Worm (Caenorhabditis elegans) whole organism, L4 larva: Measurements from ENCODE around the gene T16G1.18.

Experiments
- F10B5.3 ChIP-seq: sonication (generic microtip); optimal IDR thresholded peaks from 2 replicates; lab custom pipeline; 2016; ENCODE audit warnings: mild to moderate bottlenecking, missing genetic modification characterization, missing compliant biosample characterization
- F49E8.2 ChIP-seq: sonication (generic microtip); optimal IDR thresholded peaks from 2 replicates; lab custom pipeline; 2016; ENCODE audit warnings: missing compliant biosample characterization, mild to moderate bottlenecking, missing genetic modification characterization, borderline replicate concordance
- T26A8.4 ChIP-seq: fragments of 200-800 bp; sonication (Bioruptor generic); IDR thresholded peaks from 2 replicates; pipeline ENCODE4 v1.3.6; 2022; ENCODE audit warnings: missing genetic modification characterization, missing compliant biosample characterization
- Y5F2A.4 ChIP-seq: fragments of 200-800 bp; sonication (Bioruptor generic); optimal IDR thresholded peaks from 2 replicates; lab custom pipeline; 2018; ENCODE audit warnings: mild to moderate bottlenecking, missing genetic modification characterization, missing compliant biosample characterization
- ZK337.2 ChIP-seq: fragments of 200-800 bp; sonication (Bioruptor generic); IDR thresholded peaks from 2 replicates; pipeline ENCODE4 v1.3.6; 2022; ENCODE audit warnings: missing genetic modification reagents, missing genetic modification characterization, missing compliant biosample characterization
- aha-1 ChIP-seq: fragments of 150-350 bp; peaks from one replicate; lab custom pipeline; 2014; ENCODE audit warnings: missing biosample characterization, missing genetic modification characterization
- attf-4 ChIP-seq: sonication (generic microtip); optimal IDR thresholded peaks from 3 replicates; lab custom pipeline; 2017; ENCODE audit warnings: missing biosample characterization, missing genetic modification characterization
- ceh-20 ChIP-seq: fragments of 200-800 bp; sonication (Bioruptor generic); IDR thresholded peaks from 2 replicates; pipeline ENCODE4 v1.3.6; 2022; ENCODE audit warnings: missing genetic modification reagents, missing genetic modification characterization, missing compliant biosample characterization
- ceh-28 ChIP-seq: fragments of 150-350 bp; optimal IDR thresholded peaks from 2 replicates; lab custom pipeline; 2014; ENCODE audit warnings: missing biosample characterization, missing genetic modification reagents, missing genetic modification characterization
- ceh-44 ChIP-seq: fragments of 200-800 bp; sonication (Bioruptor generic); IDR thresholded peaks from 2 replicates; pipeline ENCODE4 v1.3.6; 2022; ENCODE audit warnings: missing genetic modification reagents, missing genetic modification characterization, missing compliant biosample characterization
- ces-1 ChIP-seq: fragments of 150-350 bp; sonication (generic microtip); optimal IDR thresholded peaks from 4 replicates; lab custom pipeline; 2014; ENCODE audit warnings: missing biosample characterization, missing genetic modification reagents, missing genetic modification characterization
- daf-16 ChIP-seq, 3 experiments: sonication (generic microtip); optimal IDR thresholded peaks; 2 replicates each; lab custom pipeline; 2016 to 2017; ENCODE audit warnings: missing genetic modification characterization in 3 of 3, missing genetic modification reagents in 3 of 3, mild to moderate bottlenecking in 2 of 3, missing compliant biosample characterization in 2 of 3, missing biosample characterization in 1 of 3, moderate library complexity in 1 of 3
- daf-19 ChIP-seq: fragments of 200-800 bp; sonication (Bioruptor generic); conservative IDR thresholded peaks from 2 replicates; pipeline ENCODE4 v1.3.6; 2022; ENCODE audit warnings: missing genetic modification characterization, missing compliant biosample characterization
- daf-8 ChIP-seq: fragments of 200-800 bp; sonication (Bioruptor generic); IDR thresholded peaks from 2 replicates; pipeline ENCODE4 v1.3.6; 2022; ENCODE audit warnings: missing genetic modification characterization, missing compliant biosample characterization
- dmd-6 ChIP-seq: fragments of 200-800 bp; sonication (Bioruptor generic); IDR thresholded peaks from 2 replicates; pipeline ENCODE4 v1.3.6; 2022; ENCODE audit warnings: missing genetic modification reagents, missing genetic modification characterization, missing compliant biosample characterization
- dmd-9 ChIP-seq: fragments of 200-800 bp; sonication (Bioruptor generic); IDR thresholded peaks from 2 replicates; pipeline ENCODE4 v1.3.6; 2022; ENCODE audit warnings: missing genetic modification reagents, missing genetic modification characterization, missing compliant biosample characterization
- dpl-1 ChIP-seq: fragments of 150-350 bp; optimal IDR thresholded peaks from 2 replicates; lab custom pipeline; 2014; ENCODE audit warnings: missing biosample characterization, missing genetic modification reagents, missing genetic modification characterization
- duxl-1 ChIP-seq: sonication (generic microtip); optimal IDR thresholded peaks from 2 replicates; lab custom pipeline; 2016; ENCODE audit warnings: mild to moderate bottlenecking, missing genetic modification characterization, moderate library complexity, missing compliant biosample characterization; ENCODE audit not compliant: poor library complexity
- dve-1 ChIP-seq: sonication (generic microtip); optimal IDR thresholded peaks from 2 replicates; lab custom pipeline; 2017; ENCODE audit warnings: antibody characterized with exemption, mild to moderate bottlenecking, missing genetic modification characterization, missing compliant biosample characterization; ENCODE audit not compliant: insufficient read depth
- egl-43 ChIP-seq: fragments of 200-800 bp; sonication (Bioruptor generic); IDR thresholded peaks from 2 replicates; pipeline ENCODE4 v1.3.6; 2022; ENCODE audit warnings: missing genetic modification reagents, missing genetic modification characterization, missing compliant biosample characterization
- fkh-10 ChIP-seq: fragments of 150-350 bp; optimal IDR thresholded peaks from 2 replicates; lab custom pipeline; 2014; ENCODE audit warnings: missing biosample characterization, missing genetic modification reagents, missing genetic modification characterization
- fos-1 ChIP-seq: fragments of 150-350 bp; optimal IDR thresholded peaks from 2 replicates; lab custom pipeline; 2014; ENCODE audit warnings: missing biosample characterization, missing genetic modification characterization
- hif-1 ChIP-seq, 2 experiments: sonication (generic microtip); optimal IDR thresholded peaks; 2 replicates each; lab custom pipeline; 2016 to 2017; ENCODE audit warnings: missing compliant biosample characterization in 2 of 2, missing genetic modification characterization in 2 of 2, missing genetic modification reagents in 2 of 2, missing genotype in 2 of 2, mild to moderate bottlenecking in 1 of 2
- hlh-11 ChIP-seq: fragments of 200-800 bp; sonication (Bioruptor generic); optimal IDR thresholded peaks from 2 replicates; lab custom pipeline; 2018; ENCODE audit warnings: mild to moderate bottlenecking, missing genetic modification characterization, missing compliant biosample characterization
- hlh-30 ChIP-seq: sonication (generic microtip); optimal IDR thresholded peaks from 2 replicates; lab custom pipeline; 2017; ENCODE audit warnings: antibody characterized with exemption, mild to moderate bottlenecking, missing genetic modification characterization, missing compliant biosample characterization; ENCODE audit not compliant: insufficient read depth
- hmg-1.1 ChIP-seq: fragments of 200-800 bp; sonication (Bioruptor generic); IDR thresholded peaks from 2 replicates; pipeline ENCODE4 v1.3.6; 2022; ENCODE audit warnings: missing genetic modification reagents, missing genetic modification characterization, missing compliant biosample characterization
- jun-1 ChIP-seq: fragments of 150-350 bp; optimal IDR thresholded peaks from 2 replicates; lab custom pipeline; 2014; ENCODE audit warnings: missing biosample characterization, missing genetic modification reagents, missing genetic modification characterization
- lim-7 ChIP-seq: fragments of 200-800 bp; sonication (Bioruptor generic); IDR thresholded peaks from 2 replicates; pipeline ENCODE4 v1.3.6; 2022; ENCODE audit warnings: missing genetic modification characterization, missing compliant biosample characterization
- lin-1 ChIP-seq: fragments of 200-800 bp; sonication (Bioruptor generic); IDR thresholded peaks from 2 replicates; pipeline ENCODE4 v1.3.6; 2022; ENCODE audit warnings: missing genetic modification reagents, missing genetic modification characterization, missing compliant biosample characterization
- lin-15B ChIP-seq: fragments of 150-350 bp; sonication (generic microtip); optimal IDR thresholded peaks from 3 replicates; lab custom pipeline; 2014; ENCODE audit warnings: missing biosample characterization, missing genetic modification characterization
- lin-38 ChIP-seq: fragments of 200-800 bp; sonication (Bioruptor generic); IDR thresholded peaks from 2 replicates; pipeline ENCODE4 v1.3.6; 2022; ENCODE audit warnings: missing genetic modification reagents, missing genetic modification characterization, missing compliant biosample characterization
- lir-3 ChIP-seq: sonication (generic microtip); optimal IDR thresholded peaks from 2 replicates; lab custom pipeline; 2016; ENCODE audit warnings: mild to moderate bottlenecking, missing genetic modification characterization, missing compliant biosample characterization
- mdt-29 ChIP-seq: fragments of 200-800 bp; sonication (Bioruptor generic); IDR thresholded peaks from 2 replicates; pipeline ENCODE4 v1.3.6; 2022; ENCODE audit warnings: missing genetic modification reagents, missing genetic modification characterization, missing compliant biosample characterization
- mxl-2 ChIP-seq: fragments of 200-800 bp; sonication (Bioruptor generic); conservative IDR thresholded peaks from 2 replicates; pipeline ENCODE4 v1.3.6; 2022; ENCODE audit warnings: missing genetic modification reagents, missing genetic modification characterization, missing compliant biosample characterization
- nhr-10 ChIP-seq: fragments of 150-350 bp; optimal IDR thresholded peaks from 2 replicates; lab custom pipeline; 2014; ENCODE audit warnings: missing biosample characterization, missing genetic modification characterization
- nhr-237 ChIP-seq: sonication (generic microtip); optimal IDR thresholded peaks from 2 replicates; lab custom pipeline; 2017; ENCODE audit warnings: missing biosample characterization, missing genetic modification characterization
- nhr-25 ChIP-seq: sonication (generic microtip); optimal IDR thresholded peaks from 2 replicates; lab custom pipeline; 2017; ENCODE audit warnings: missing genetic modification characterization, mild to moderate bottlenecking, missing compliant biosample characterization, antibody characterized with exemption, moderate library complexity, borderline replicate concordance; ENCODE audit not compliant: insufficient read depth
- nhr-41 ChIP-seq: fragments of 200-800 bp; sonication (Bioruptor generic); IDR thresholded peaks from 2 replicates; pipeline ENCODE4 v1.3.6; 2022; ENCODE audit warnings: missing genetic modification reagents, missing genetic modification characterization, missing compliant biosample characterization
- nhr-6 ChIP-seq: fragments of 150-350 bp; optimal IDR thresholded peaks from 2 replicates; lab custom pipeline; 2014; ENCODE audit warnings: missing biosample characterization, missing genetic modification characterization
- nhr-76 ChIP-seq: fragments of 150-350 bp; optimal IDR thresholded peaks from 2 replicates; lab custom pipeline; 2014; ENCODE audit warnings: missing biosample characterization, missing genetic modification characterization
- nhr-77 ChIP-seq: fragments of 150-350 bp; optimal IDR thresholded peaks from 2 replicates; lab custom pipeline; 2014; ENCODE audit warnings: missing biosample characterization, missing genetic modification characterization
- php-3 ChIP-seq: fragments of 200-800 bp; sonication (Bioruptor generic); IDR thresholded peaks from 2 replicates; pipeline ENCODE4 v1.3.6; 2022; ENCODE audit warnings: missing genetic modification reagents, missing genetic modification characterization, missing compliant biosample characterization
- set-16 ChIP-seq: fragments of 200-800 bp; sonication (Bioruptor generic); IDR thresholded peaks from 2 replicates; pipeline ENCODE4 v1.3.6; 2022; ENCODE audit warnings: missing genetic modification reagents, missing genetic modification characterization, missing compliant biosample characterization
- snpc-1.2 ChIP-seq: fragments of 200-800 bp; sonication (Bioruptor generic); IDR thresholded peaks from 2 replicates; pipeline ENCODE4 v1.3.6; 2022; ENCODE audit warnings: missing genetic modification reagents, missing genetic modification characterization, missing compliant biosample characterization
- snpc-4 ChIP-seq: fragments of 150-350 bp; optimal IDR thresholded peaks from 2 replicates; lab custom pipeline; 2014; ENCODE audit warnings: missing biosample characterization, missing genetic modification characterization
- spr-3 ChIP-seq: fragments of 200-800 bp; sonication (Bioruptor generic); optimal IDR thresholded peaks from 2 replicates; lab custom pipeline; 2018; ENCODE audit warnings: mild to moderate bottlenecking, missing genetic modification characterization, missing compliant biosample characterization
- unc-62 ChIP-seq, 3 experiments: fragments of 150-350 bp in 1 of 3; sonication (generic microtip); optimal IDR thresholded peaks in 2 of 3; peaks in 1 of 3; 1 replicate in 1 of 3; 2 replicates in 2 of 3; lab custom pipeline; 2014 to 2017; ENCODE audit warnings: missing biosample characterization in 3 of 3, missing genetic modification characterization in 3 of 3, missing genetic modification reagents in 3 of 3, missing genotype in 1 of 3
- zfp-2 ChIP-seq: sonication (generic microtip); optimal IDR thresholded peaks from 2 replicates; lab custom pipeline; 2016; ENCODE audit warnings: mild to moderate bottlenecking, missing genetic modification characterization, missing compliant biosample characterization
- zfp-3 ChIP-seq: fragments of 200-800 bp; sonication (Bioruptor generic); conservative IDR thresholded peaks from 2 replicates; pipeline ENCODE4 v1.3.6; 2022; ENCODE audit warnings: missing genetic modification reagents, missing genetic modification characterization, missing compliant biosample characterization
- ztf-11 ChIP-seq: fragments of 150-350 bp; optimal IDR thresholded peaks from 2 replicates; lab custom pipeline; 2014; ENCODE audit warnings: missing biosample characterization, missing genetic modification characterization

The T16G1.18 gene

ce11 chrV:12909544-12910157 lies 41.5 kb upstream of the T16G1.18 start, which contains the start of gene nid-1 (continued):
- no peak for TF ChIP-seq F49E8.2 (tag; lab: Kevin White, UChicago)
- no peak for TF ChIP-seq lim-7 (GFP tag; lab: Robert Waterston, UW)
- TF ChIP-seq spr-3: no peak
- no peak for TF ChIP-seq zfp-2 (tag; lab: Kevin White, UChicago)
- no peak for TF ChIP-seq daf-16 (GFP tag; optimal IDR thresholded peaks at IDR 0.05; lab: Kevin White, UChicago)
- peak; percentile 96 for TF ChIP-seq daf-16 (tag; optimal IDR thresholded peaks at IDR 0.05; lab: Kevin White, UChicago)
- TF ChIP-seq dpl-1 (GFP tag; lab: Kevin White, UChicago): no peak
- TF ChIP-seq hif-1 (tag; optimal IDR thresholded peaks at IDR 0.05; lab: Kevin White, UChicago): no peak
- TF ChIP-seq nhr-237 (tag; lab: Kevin White, UChicago): no peak
- no peak for TF ChIP-seq hmg-1.1 (GFP tag; lab: Robert Waterston, UW)
- TF ChIP-seq daf-19 (GFP tag; lab: Robert Waterston, UW): no peak
- no peak for TF ChIP-seq mxl-2 (GFP tag; lab: Robert Waterston, UW)
- TF ChIP-seq lin-15B (tag; lab: Kevin White, UChicago): no peak
- TF ChIP-seq snpc-4: no peak
- no peak for TF ChIP-seq Y5F2A.4 (GFP tag; lab: Kevin White, UChicago)
- peak; percentile 16 for TF ChIP-seq nhr-77 (tag; lab: Kevin White, UChicago)
- TF ChIP-seq egl-43 (GFP tag; lab: Robert Waterston, UW): no peak
- TF ChIP-seq dve-1 (tag; lab: Kevin White, UChicago): peak; percentile 67
- TF ChIP-seq aha-1: no peak
- no peak for TF ChIP-seq ztf-11
- no peak for TF ChIP-seq fos-1 (tag; lab: Kevin White, UChicago)
- peak; percentile 64 for TF ChIP-seq hlh-11
- TF ChIP-seq lin-1 (GFP tag; lab: Robert Waterston, UW): no peak
- TF ChIP-seq zfp-3 (GFP tag; lab: Robert Waterston, UW): no peak
- no peak for TF ChIP-seq attf-4
- no peak for TF ChIP-seq ZK337.2 (GFP tag; lab: Robert Waterston, UW)
- no peak for TF ChIP-seq daf-8
- TF ChIP-seq nhr-25 (tag; lab: Kevin White, UChicago): no peak
- TF ChIP-seq ceh-20 (GFP tag; lab: Robert Waterston, UW): 0 out of 2 replicates have a peak, but pooled peaks have one; percentile 41
- no peak for TF ChIP-seq dmd-9 (GFP tag; lab: Robert Waterston, UW)
- no peak for TF ChIP-seq F10B5.3 (tag; lab: Kevin White, UChicago)
- TF ChIP-seq lin-38 (GFP tag; lab: Robert Waterston, UW): no peak
- no peak for TF ChIP-seq nhr-10
- TF ChIP-seq dmd-6 (GFP tag; lab: Robert Waterston, UW): peak; percentile 76
- TF ChIP-seq mdt-29: no peak
- no peak for TF ChIP-seq duxl-1
- peak in 1 of 2 experiments; percentile 29 for TF ChIP-seq unc-62 (GFP tag; optimal IDR thresholded peaks at IDR 0.05 in 1 of 2; lab: Kevin White, UChicago)
- TF ChIP-seq unc-62 (tag; optimal IDR thresholded peaks at IDR 0.05; lab: Kevin White, UChicago): no peak
- TF ChIP-seq ceh-44 (GFP tag; lab: Robert Waterston, UW): no peak
- no peak for TF ChIP-seq nhr-41 (GFP tag; lab: Robert Waterston, UW)
- no peak for TF ChIP-seq nhr-76 (tag; lab: Kevin White, UChicago)
- TF ChIP-seq jun-1 (tag; lab: Kevin White, UChicago): no peak
- no peak for TF ChIP-seq snpc-1.2 (GFP tag; lab: Robert Waterston, UW)
- TF ChIP-seq fkh-10 (GFP tag; lab: Kevin White, UChicago): no peak
- TF ChIP-seq nhr-6: no peak
- peak; percentile 93 for TF ChIP-seq php-3
- TF ChIP-seq hlh-30 (tag; lab: Kevin White, UChicago): no peak
- no peak for TF ChIP-seq ceh-28 (tag; lab: Kevin White, UChicago)
- TF ChIP-seq T26A8.4 (GFP tag; lab: Robert Waterston, UW): no peak
- TF ChIP-seq lir-3 (tag; lab: Kevin White, UChicago): no peak
- TF ChIP-seq ces-1 (GFP tag; lab: Kevin White, UChicago): no peak
- no peak for TF ChIP-seq set-16
